Fruit fly (Drosophila melanogaster) Kc167 (cell line): ENCODE measurements around the gene Msh6.

Experiments
- Myc ChIP-seq: fragments of >200 bp; optimal IDR thresholded peaks from 2 replicates; lab custom pipeline; 2017; ENCODE audit warnings: missing external identifiers
- Sin3A ChIP-seq: fragments of >200 bp; optimal IDR thresholded peaks from 2 replicates; lab custom pipeline; 2018; ENCODE audit warnings: missing external identifiers
- h ChIP-seq: fragments of >200 bp; optimal IDR thresholded peaks from 3 replicates; lab custom pipeline; 2018; ENCODE audit warnings: missing external identifiers
- insv ChIP-seq: fragments of >200 bp; optimal IDR thresholded peaks from 3 replicates; lab custom pipeline; 2018; ENCODE audit warnings: missing external identifiers
- psq ChIP-seq: fragments of >200 bp; optimal IDR thresholded peaks from 2 replicates; lab custom pipeline; 2017; ENCODE audit warnings: missing external identifiers
- ttk ChIP-seq: sonication (Bioruptor generic); optimal IDR thresholded peaks from 2 replicates; lab custom pipeline; 2017; ENCODE audit warnings: missing external identifiers

The Msh6 gene

dm6 chr3L:15113257-15113656 is 45.1 kb downstream of the Msh6 start, which contains the start of gene CG13458:
CG13458 (plus strand) TSS chr3L:15113557.
- TF ChIP-seq Myc (lab: Kevin White, UChicago) (no peak), psq (no peak), insv (no peak), ttk (lab: Kevin White, UChicago) (no peak), h (lab: Kevin White, UChicago) (no peak), Sin3A (no peak)

dm6 chr3L:15108948-15109347 is 49.4 kb downstream of the Msh6 start:
- TF ChIP-seq psq = no peak
- no peak for TF ChIP-seq h (lab: Kevin White, UChicago)
- TF ChIP-seq Sin3A = no peak
- TF ChIP-seq Myc (lab: Kevin White, UChicago) = no peak
- no peak for TF ChIP-seq ttk (lab: Kevin White, UChicago)
- no peak for TF ChIP-seq insv

dm6 chr3L:15108524-15108923 is 49.8 kb downstream of the Msh6 start:
- TF ChIP-seq ttk (lab: Kevin White, UChicago) (no peak), insv (no peak), h (lab: Kevin White, UChicago) (no peak), Myc (lab: Kevin White, UChicago) (no peak), psq (no peak), Sin3A (no peak)

dm6 chr3L:15107776-15108379 is 50.5 kb downstream of the Msh6 start:
- TF ChIP-seq ttk (lab: Kevin White, UChicago) (no peak), psq (no peak), Myc (lab: Kevin White, UChicago) (no peak), Sin3A (no peak), insv (no peak), h (lab: Kevin White, UChicago) (no peak)

- TF ChIP-seq psq = no peak
Measured at dm6 chr3L:15107158-15107775, 51.1 kb downstream of the Msh6 start.

- TF ChIP-seq Myc (lab: Kevin White, UChicago) (no peak), ttk (lab: Kevin White, UChicago) (no peak), h (lab: Kevin White, UChicago) (no peak), insv (no peak), Sin3A (no peak), psq (no peak)
Measured at dm6 chr3L:15105566-15106207, 52.7 kb downstream of the Msh6 start, which contains the start of gene CG45071. CG45071 (plus strand) TSS chr3L:15105882.

- TF ChIP-seq h (lab: Kevin White, UChicago) = no peak
Measured at dm6 chr3L:15104849-15105555, 53.4 kb downstream of the Msh6 start.
